Worm (Caenorhabditis elegans): Measurements from ENCODE around the gene F54E7.9.

F54E7.9 gene

ce11 chrIII:5678935-5679334 is 1.2 kb upstream of the F54E7.9 start, which contains the start of the genes ska-3 and rps-12 (continued):
- TF ChIP-seq syd-9 (tag; optimal IDR thresholded peaks at IDR 0.05) (peak; percentile 48), Y22D7AL.16 (tag; optimal IDR thresholded peaks at IDR 0.05) (no peak), npax-4 (tag; optimal IDR thresholded peaks at IDR 0.05) (no peak), unc-55 (GFP tag; optimal IDR thresholded peaks at IDR 0.05) (peak; percentile 74), C38D4.7 (GFP tag; optimal IDR thresholded peaks at IDR 0.05) (no peak), lin-11 (tag; optimal IDR thresholded peaks at IDR 0.05) (no peak), tbx-7 (tag; optimal IDR thresholded peaks at IDR 0.05) (peak; percentile 41), hlh-6 (tag; optimal IDR thresholded peaks at IDR 0.05) (no peak), ets-4 (tag; optimal IDR thresholded peaks at IDR 0.05) (peak; percentile 95), K09A11.1 (tag; optimal IDR thresholded peaks at IDR 0.05; ENCODE audit: insufficient read depth) (peak; percentile 52), ceh-30 (tag; optimal IDR thresholded peaks at IDR 0.05) (peak; percentile 64), ceh-22 (tag; optimal IDR thresholded peaks at IDR 0.05) (no peak), ceh-2 (tag; optimal IDR thresholded peaks at IDR 0.05) (peak; percentile 59), F13H6.1 (tag; optimal IDR thresholded peaks at IDR 0.05) (peak; percentile 21), ceh-31 (tag; optimal IDR thresholded peaks at IDR 0.05) (peak; percentile 89), ref-2 (tag; optimal IDR thresholded peaks at IDR 0.05) (peak; percentile 90), hlh-8 (tag; optimal IDR thresholded peaks at IDR 0.05) (peak; percentile 43)

DNA sequence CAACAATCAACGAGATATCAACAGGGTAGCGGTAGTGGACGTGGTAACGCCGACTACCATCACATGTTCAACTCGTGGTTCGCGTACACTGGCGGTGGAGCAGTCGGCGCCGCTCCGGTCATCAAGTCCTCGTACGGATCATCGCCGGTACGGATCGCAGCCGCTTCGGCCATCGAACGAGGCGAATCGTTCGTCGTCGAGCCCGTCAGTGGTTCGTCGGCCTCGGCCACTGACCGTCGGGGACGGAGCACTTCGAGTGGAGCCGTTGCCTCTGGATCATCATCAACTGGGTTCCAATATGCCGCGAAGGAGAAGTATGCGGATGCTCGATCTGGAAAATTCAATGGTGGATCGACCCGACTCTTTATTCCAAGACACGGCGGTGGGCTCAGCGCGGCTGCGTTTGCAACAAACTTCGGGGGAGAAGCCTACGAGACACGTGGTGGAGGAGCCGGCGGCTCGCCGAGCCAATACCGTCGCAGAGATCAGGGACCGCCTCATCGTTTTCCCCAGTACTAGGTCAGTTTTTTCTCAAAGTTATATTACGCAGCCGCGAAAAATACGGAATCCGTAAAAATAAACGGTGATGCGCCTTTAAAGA is 2.2 kb downstream of the F54E7.9 start:
- TF ChIP-seq gmeb-2 (tag; optimal IDR thresholded peaks at IDR 0.05) (no peak), mec-3 (tag; optimal IDR thresholded peaks at IDR 0.05; ENCODE audit: borderline replicate concordance) (peak; percentile 49), hlh-30 (tag; optimal IDR thresholded peaks at IDR 0.05; ENCODE audit: insufficient read depth) (no peak), fkh-6 (tag; optimal IDR thresholded peaks at IDR 0.05) (no peak)

DNA sequence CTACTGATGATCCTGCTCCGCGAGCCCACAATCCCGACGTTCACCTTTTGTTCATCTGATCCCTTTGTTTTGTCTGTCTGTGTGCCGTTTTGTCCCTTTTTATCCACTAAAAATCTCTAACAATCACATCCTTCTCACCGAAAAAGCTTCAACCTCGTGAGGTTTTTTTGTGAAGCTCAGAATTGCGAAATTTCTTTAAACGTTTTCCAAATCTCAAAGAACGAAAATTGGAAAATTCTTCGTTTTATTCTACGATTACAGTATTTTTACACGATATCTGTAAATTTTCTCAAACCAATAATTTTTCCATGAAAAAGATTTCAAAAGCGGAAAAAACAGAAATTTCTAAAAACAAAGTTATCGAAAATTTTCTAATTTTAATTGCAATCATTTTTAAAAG is 3.5 kb downstream of the F54E7.9 start:
- TF ChIP-seq madf-2 (tag; optimal IDR thresholded peaks at IDR 0.05), result no peak
- no peak for TF ChIP-seq fax-1 (tag; optimal IDR thresholded peaks at IDR 0.05)
- TF ChIP-seq ceh-6 (GFP tag; optimal IDR thresholded peaks at IDR 0.05), result no peak
- no peak for TF ChIP-seq nfya-1 (tag; optimal IDR thresholded peaks at IDR 0.05)
- no peak for TF ChIP-seq pros-1 (tag; optimal IDR thresholded peaks at IDR 0.05)
- no peak for TF ChIP-seq T23F11.4 (GFP tag; optimal IDR thresholded peaks at IDR 0.05)
- no peak for TF ChIP-seq unc-86 (tag; optimal IDR thresholded peaks at IDR 0.05)
- no peak for TF ChIP-seq ceh-24 (tag; optimal IDR thresholded peaks at IDR 0.05)
- no peak for TF ChIP-seq pha-2 (tag; optimal IDR thresholded peaks at IDR 0.05)
- no peak for TF ChIP-seq ztf-16 (tag; optimal IDR thresholded peaks at IDR 0.05)
- no peak for TF ChIP-seq rnt-1 (tag; optimal IDR thresholded peaks at IDR 0.05)
- TF ChIP-seq pqm-1 (tag; optimal IDR thresholded peaks at IDR 0.05), result no peak
- TF ChIP-seq ceh-30 (tag; optimal IDR thresholded peaks at IDR 0.05), result no peak
- no peak for TF ChIP-seq ama-1 (optimal IDR thresholded peaks at IDR 0.05)
- no peak for TF ChIP-seq hlh-30 (tag; optimal IDR thresholded peaks at IDR 0.05; ENCODE audit: insufficient read depth)
- no peak for TF ChIP-seq ceh-22 (tag; optimal IDR thresholded peaks at IDR 0.05)
- no peak for TF ChIP-seq ttx-3 (tag; optimal IDR thresholded peaks at IDR 0.05)
- TF ChIP-seq K02D7.2 (tag; optimal IDR thresholded peaks at IDR 0.05), result no peak

DNA sequence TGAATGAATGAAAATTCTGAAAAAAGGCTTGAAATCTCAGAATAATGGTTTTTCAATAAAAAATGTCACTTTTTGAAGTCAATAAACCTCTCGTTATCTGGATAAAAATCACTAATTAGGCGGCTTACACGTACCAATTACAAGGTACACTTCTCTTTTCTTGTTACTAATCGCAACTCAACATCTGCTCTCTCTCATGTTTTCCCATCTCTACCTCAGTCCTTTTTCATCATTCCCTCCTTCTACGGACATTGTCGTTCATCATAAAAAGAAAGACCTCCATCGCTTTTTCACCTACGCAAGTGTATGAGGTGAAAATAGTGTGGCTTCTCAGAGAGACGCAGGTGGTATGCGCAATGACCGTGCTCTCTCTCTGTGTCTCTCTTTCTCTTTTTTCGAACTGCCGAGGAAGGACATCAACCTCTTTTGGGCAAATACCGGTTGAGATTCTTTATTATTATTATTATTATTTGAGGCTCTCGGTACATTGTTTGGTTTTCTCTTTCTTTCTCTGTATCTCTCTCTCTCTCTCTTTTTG is 9.7 kb downstream of the F54E7.9 start:
- TF ChIP-seq unc-55 (GFP tag; optimal IDR thresholded peaks at IDR 0.05), result peak; percentile 19
- TF ChIP-seq fax-1 (tag; optimal IDR thresholded peaks at IDR 0.05), result no peak
- TF ChIP-seq tbx-2 (tag; optimal IDR thresholded peaks at IDR 0.05), result peak; percentile 54
- TF ChIP-seq nfya-1 (tag; optimal IDR thresholded peaks at IDR 0.05), result peak; percentile 30
- TF ChIP-seq odd-2 (tag; optimal IDR thresholded peaks at IDR 0.05), result no peak

All from whole organism, late embryonic.